Worm (Caenorhabditis elegans) whole organism, L2 larva: Measurements from ENCODE around the gene iff-2.

Experiments used
- ama-1 ChIP-seq: fragments of 150-350 bp; optimal IDR thresholded peaks from 2 replicates; lab custom pipeline; 2018; ENCODE audit warnings: inconsistent platforms
- blmp-1 ChIP-seq: sonication (generic microtip); optimal IDR thresholded peaks from 2 replicates; lab custom pipeline; 2017; ENCODE audit warnings: missing genetic modification characterization, mild to moderate bottlenecking, missing compliant biosample characterization, antibody characterized with exemption, moderate library complexity; ENCODE audit not compliant: insufficient read depth
- dmd-4 ChIP-seq: sonication (generic microtip); optimal IDR thresholded peaks from 2 replicates; lab custom pipeline; 2017; ENCODE audit warnings: missing biosample characterization, missing genetic modification characterization
- gmeb-1 ChIP-seq: fragments of 150-350 bp; optimal IDR thresholded peaks from 2 replicates; lab custom pipeline; 2014; ENCODE audit warnings: missing biosample characterization, missing genetic modification characterization
- lin-39 ChIP-seq: fragments of 150-350 bp; optimal IDR thresholded peaks from 2 replicates; lab custom pipeline; 2014; ENCODE audit warnings: missing biosample characterization, missing genetic modification reagents, missing genetic modification characterization
- nhr-11 ChIP-seq: fragments of 150-350 bp; optimal IDR thresholded peaks from 2 replicates; lab custom pipeline; 2014; ENCODE audit warnings: missing biosample characterization, missing genetic modification characterization
- nhr-237 ChIP-seq: fragments of 150-350 bp; optimal IDR thresholded peaks from 2 replicates; lab custom pipeline; 2014; ENCODE audit warnings: missing biosample characterization, missing genetic modification characterization
- snpc-4 ChIP-seq: fragments of 150-350 bp; optimal IDR thresholded peaks from 2 replicates; lab custom pipeline; 2014; ENCODE audit warnings: missing biosample characterization, missing genetic modification characterization
- ztf-1 ChIP-seq: fragments of 200-800 bp; sonication (Bioruptor generic); conservative IDR thresholded peaks from 2 replicates; pipeline ENCODE4 v1.3.6; 2022; ENCODE audit warnings: missing genetic modification characterization, missing compliant biosample characterization
- ztf-11 ChIP-seq: sonication (generic microtip); optimal IDR thresholded peaks from 2 replicates; lab custom pipeline; 2017; ENCODE audit warnings: missing biosample characterization, missing genetic modification characterization

ce11 chrII:8587660-8588230, 26.6 kb upstream of the iff-2 start:
- no peak for TF ChIP-seq blmp-1 (tag; lab: Kevin White, UChicago)
- no peak for TF ChIP-seq ztf-11 (tag; lab: Kevin White, UChicago)
- TF ChIP-seq gmeb-1, result no peak
- TF ChIP-seq snpc-4 (tag; lab: Kevin White, UChicago), result no peak
- no peak for TF ChIP-seq ama-1 (lab: Kevin White, UChicago)
- no peak for TF ChIP-seq nhr-11 (tag; lab: Kevin White, UChicago)
- TF ChIP-seq ztf-1 (GFP tag; lab: Robert Waterston, UW), result no peak
- TF ChIP-seq dmd-4 (tag; lab: Kevin White, UChicago), result no peak
- TF ChIP-seq lin-39 (tag; lab: Kevin White, UChicago), result no peak
- no peak for TF ChIP-seq nhr-237 (tag; lab: Kevin White, UChicago)
